Fruit fly (Drosophila melanogaster) whole organism, prepupa: ENCODE measurements around the gene CG17493.

ENCODE experiments used
- Blimp-1 ChIP-seq: fragments of 200-800 bp; sonication (Bioruptor generic); optimal IDR thresholded peaks from 3 replicates; lab custom pipeline; 2017; ENCODE audit warnings: missing biosample characterization, missing genetic modification characterization, mild to moderate bottlenecking, moderate library complexity, missing genetic modification reagents
- CG10631 ChIP-seq: fragments of 200-800 bp; sonication (Bioruptor generic); optimal IDR thresholded peaks from 2 replicates; lab custom pipeline; 2016; ENCODE audit warnings: missing biosample characterization, missing genetic modification characterization
- CG10669 ChIP-seq: fragments of 200-800 bp; sonication (Bioruptor generic); optimal IDR thresholded peaks from 3 replicates; lab custom pipeline; 2018; ENCODE audit warnings: missing biosample characterization, mild to moderate bottlenecking, missing genetic modification characterization, moderate library complexity
- CG11294 ChIP-seq: fragments of 200-800 bp; sonication (Bioruptor generic); IDR thresholded peaks from 2 replicates; pipeline ENCODE4 v1.3.6; 2022; ENCODE audit warnings: missing biosample characterization, missing genetic modification characterization
- CG11762 ChIP-seq: fragments of 200-800 bp; sonication (Bioruptor generic); optimal IDR thresholded peaks from 3 replicates; lab custom pipeline; 2016; ENCODE audit warnings: missing biosample characterization, missing genetic modification characterization; ENCODE audit not compliant: insufficient read depth
- CG11902 ChIP-seq: fragments of 200-800 bp; sonication (Bioruptor generic); optimal IDR thresholded peaks from 3 replicates; lab custom pipeline; 2016; ENCODE audit warnings: missing biosample characterization, missing genetic modification characterization
- CG15336 ChIP-seq: fragments of 200-800 bp; sonication (Bioruptor generic); IDR thresholded peaks from 2 replicates; pipeline ENCODE4 v1.3.6; 2022; ENCODE audit warnings: missing biosample characterization, missing genetic modification characterization
- CG1621 ChIP-seq: fragments of 200-800 bp; sonication (Bioruptor generic); optimal IDR thresholded peaks from 3 replicates; lab custom pipeline; 2018; ENCODE audit warnings: missing biosample characterization, mild to moderate bottlenecking, missing genetic modification characterization
- CG16779 ChIP-seq: fragments of 200-800 bp; sonication (Bioruptor generic); optimal IDR thresholded peaks from 3 replicates; lab custom pipeline; 2017; ENCODE audit warnings: missing biosample characterization, mild to moderate bottlenecking, missing genetic modification characterization
- CG3032 ChIP-seq: fragments of 200-800 bp; optimal IDR thresholded peaks from 2 replicates; lab custom pipeline; 2019; ENCODE audit warnings: missing biosample characterization, mild to moderate bottlenecking, missing genetic modification characterization, moderate library complexity
- CG32006 ChIP-seq: fragments of 200-800 bp; sonication (Bioruptor generic); optimal IDR thresholded peaks from 3 replicates; lab custom pipeline; 2017; ENCODE audit warnings: missing biosample characterization, mild to moderate bottlenecking, missing genetic modification characterization
- CG34406 ChIP-seq: fragments of 200-800 bp; sonication (Bioruptor generic); optimal IDR thresholded peaks from 3 replicates; lab custom pipeline; 2016; ENCODE audit warnings: missing biosample characterization, missing genetic modification characterization
- CG3919 ChIP-seq: fragments of 200-800 bp; sonication (Bioruptor generic); optimal IDR thresholded peaks from 3 replicates; lab custom pipeline; 2016; ENCODE audit warnings: missing biosample characterization, missing genetic modification characterization
- CG4318 ChIP-seq: fragments of 200-800 bp; sonication (Bioruptor generic); optimal IDR thresholded peaks from 3 replicates; lab custom pipeline; 2017; ENCODE audit warnings: missing biosample characterization, mild to moderate bottlenecking, missing genetic modification characterization
- CG6276 ChIP-seq: fragments of 200-800 bp; sonication (Bioruptor generic); optimal IDR thresholded peaks from 2 replicates; lab custom pipeline; 2017; ENCODE audit warnings: missing biosample characterization, mild to moderate bottlenecking, missing genetic modification characterization
- CG6792 ChIP-seq: fragments of 200-800 bp; sonication (Bioruptor generic); optimal IDR thresholded peaks from 3 replicates; lab custom pipeline; 2016; ENCODE audit warnings: missing biosample characterization, missing genetic modification characterization
- CG6808 ChIP-seq: fragments of 200-800 bp; sonication (Bioruptor generic); optimal IDR thresholded peaks from 3 replicates; lab custom pipeline; 2017; ENCODE audit warnings: missing biosample characterization, missing genetic modification characterization, mild to moderate bottlenecking, moderate library complexity, missing genetic modification reagents
- CG6854 ChIP-seq: fragments of 200-800 bp; sonication (Bioruptor generic); optimal IDR thresholded peaks from 2 replicates; lab custom pipeline; 2017; ENCODE audit warnings: missing biosample characterization, mild to moderate bottlenecking, missing genetic modification characterization
- CG7368 ChIP-seq: fragments of 200-800 bp; sonication (Bioruptor generic); optimal IDR thresholded peaks from 3 replicates; lab custom pipeline; 2016; ENCODE audit warnings: missing biosample characterization, missing genetic modification characterization
- CG8119 ChIP-seq: fragments of 200-800 bp; sonication (Bioruptor generic); IDR thresholded peaks from 3 replicates; pipeline ENCODE4 v1.3.6; 2022; ENCODE audit warnings: missing biosample characterization, missing genetic modification characterization
- CG8319 ChIP-seq: fragments of 200-800 bp; sonication (Bioruptor generic); optimal IDR thresholded peaks from 3 replicates; lab custom pipeline; 2016; ENCODE audit warnings: missing biosample characterization, missing genetic modification characterization
- CG8632 ChIP-seq: fragments of 200-800 bp; sonication (Bioruptor generic); optimal IDR thresholded peaks from 3 replicates; lab custom pipeline; 2016; ENCODE audit warnings: missing biosample characterization, missing genetic modification characterization
- CG9139 ChIP-seq: fragments of 200-800 bp; sonication (Bioruptor generic); optimal IDR thresholded peaks from 3 replicates; lab custom pipeline; 2017; ENCODE audit warnings: missing biosample characterization, mild to moderate bottlenecking, missing genetic modification characterization
- Eip75B ChIP-seq: fragments of 200-800 bp; sonication (Bioruptor generic); optimal IDR thresholded peaks from 3 replicates; lab custom pipeline; 2016; ENCODE audit warnings: missing biosample characterization, missing genetic modification characterization
- Eip78C ChIP-seq: fragments of 200-800 bp; sonication (Bioruptor generic); peaks from one replicate; lab custom pipeline; 2016; ENCODE audit warnings: missing biosample characterization, missing genetic modification characterization
- Ets96B ChIP-seq: fragments of 200-800 bp; optimal IDR thresholded peaks from 2 replicates; lab custom pipeline; 2019; ENCODE audit warnings: missing biosample characterization, mild to moderate bottlenecking, missing genetic modification characterization, moderate library complexity
- Hr38 ChIP-seq: sonication (Bioruptor generic); optimal IDR thresholded peaks from 2 replicates; lab custom pipeline; 2016; ENCODE audit warnings: missing biosample characterization, missing genetic modification characterization
- Hr39 ChIP-seq: fragments of 200-800 bp; sonication (Bioruptor generic); optimal IDR thresholded peaks from 2 replicates; lab custom pipeline; 2016; ENCODE audit warnings: missing biosample characterization, missing genetic modification characterization
- Hr4 ChIP-seq: fragments of 200-800 bp; sonication (Bioruptor generic); optimal IDR thresholded peaks from 3 replicates; lab custom pipeline; 2016; ENCODE audit warnings: missing biosample characterization, missing genetic modification characterization
- Lpt ChIP-seq: fragments of 200-800 bp; sonication (Bioruptor generic); optimal IDR thresholded peaks from 3 replicates; lab custom pipeline; 2016; ENCODE audit warnings: missing biosample characterization, missing genetic modification characterization
- Met ChIP-seq: fragments of 200-800 bp; sonication (Bioruptor generic); optimal IDR thresholded peaks from 3 replicates; lab custom pipeline; 2016; ENCODE audit warnings: missing biosample characterization, missing genetic modification characterization
- Sox102F ChIP-seq: fragments of 200-800 bp; sonication (Bioruptor generic); optimal IDR thresholded peaks from 2 replicates; lab custom pipeline; 2016; ENCODE audit warnings: missing biosample characterization, mild to moderate bottlenecking, missing genetic modification characterization
- Sox14 ChIP-seq: fragments of 200-800 bp; sonication (Bioruptor generic); optimal IDR thresholded peaks from 3 replicates; lab custom pipeline; 2016; ENCODE audit warnings: missing biosample characterization, missing genetic modification characterization
- Sox15 ChIP-seq: fragments of 200-800 bp; sonication (Bioruptor generic); optimal IDR thresholded peaks from 3 replicates; lab custom pipeline; 2016; ENCODE audit warnings: missing biosample characterization, missing genetic modification characterization
- achi ChIP-seq: fragments of 200-800 bp; sonication (Bioruptor generic); optimal IDR thresholded peaks from 3 replicates; lab custom pipeline; 2016; ENCODE audit warnings: missing biosample characterization, missing genetic modification characterization
- acj6 ChIP-seq: fragments of 200-800 bp; sonication (Bioruptor generic); optimal IDR thresholded peaks from 3 replicates; lab custom pipeline; 2016; ENCODE audit warnings: missing biosample characterization, missing genetic modification characterization
- cyc ChIP-seq: fragments of 200-800 bp; sonication (Bioruptor generic); optimal IDR thresholded peaks from 3 replicates; lab custom pipeline; 2016; ENCODE audit warnings: missing biosample characterization, missing genetic modification characterization
- dac ChIP-seq: fragments of 200-800 bp; sonication (Bioruptor generic); optimal IDR thresholded peaks from 2 replicates; lab custom pipeline; 2017; ENCODE audit warnings: missing biosample characterization, mild to moderate bottlenecking, missing genetic modification characterization
- eg ChIP-seq: fragments of 200-800 bp; sonication (Bioruptor generic); IDR thresholded peaks from 3 replicates; pipeline ENCODE4 v1.3.6; 2022; ENCODE audit warnings: missing biosample characterization, missing genetic modification characterization
- esn ChIP-seq: fragments of 200-800 bp; sonication (Bioruptor generic); optimal IDR thresholded peaks from 2 replicates; lab custom pipeline; 2016; ENCODE audit warnings: missing biosample characterization, mild to moderate bottlenecking, missing genetic modification characterization, moderate library complexity
- fd85E ChIP-seq: fragments of 200-800 bp; sonication (Bioruptor generic); optimal IDR thresholded peaks from 3 replicates; lab custom pipeline; 2016; ENCODE audit warnings: missing biosample characterization, missing genetic modification characterization
- fkh ChIP-seq: fragments of 200-800 bp; sonication (Bioruptor generic); optimal IDR thresholded peaks from 3 replicates; lab custom pipeline; 2017; ENCODE audit warnings: missing biosample characterization, mild to moderate bottlenecking, missing genetic modification characterization, moderate library complexity
- lz ChIP-seq: fragments of 200-800 bp; sonication (Bioruptor generic); optimal IDR thresholded peaks from 3 replicates; lab custom pipeline; 2016; ENCODE audit warnings: missing biosample characterization, missing genetic modification characterization
- net ChIP-seq: fragments of 200-800 bp; sonication (Bioruptor generic); optimal IDR thresholded peaks from 3 replicates; lab custom pipeline; 2016; ENCODE audit warnings: missing biosample characterization, missing genetic modification characterization
- pdm3 ChIP-seq: fragments of 200-800 bp; sonication (Bioruptor generic); optimal IDR thresholded peaks from 3 replicates; lab custom pipeline; 2016; ENCODE audit warnings: missing biosample characterization, missing genetic modification characterization
- spab ChIP-seq: fragments of 200-800 bp; sonication (Bioruptor generic); optimal IDR thresholded peaks from 2 replicates; lab custom pipeline; 2017; ENCODE audit warnings: missing biosample characterization, mild to moderate bottlenecking, missing genetic modification characterization, missing genetic modification reagents
- ss ChIP-seq, 2 experiments: fragments of 200-800 bp; sonication (Bioruptor generic); optimal IDR thresholded peaks; 2 replicates in 1 of 2; 3 replicates in 1 of 2; lab custom pipeline; 2017 to 2018; ENCODE audit warnings: mild to moderate bottlenecking in 2 of 2, missing biosample characterization in 2 of 2, missing genetic modification characterization in 2 of 2, moderate library complexity in 1 of 2
- svp ChIP-seq: fragments of 200-800 bp; sonication (Bioruptor generic); peaks from one replicate; lab custom pipeline; 2016; ENCODE audit warnings: missing biosample characterization, missing genetic modification characterization
- topi ChIP-seq: fragments of 200-800 bp; sonication (Bioruptor generic); optimal IDR thresholded peaks from 3 replicates; lab custom pipeline; 2016; ENCODE audit warnings: missing biosample characterization, missing genetic modification characterization
- vri ChIP-seq: fragments of 200-800 bp; sonication (Bioruptor generic); optimal IDR thresholded peaks from 3 replicates; lab custom pipeline; 2016; ENCODE audit warnings: missing biosample characterization, mild to moderate bottlenecking, missing genetic modification characterization

The CG17493 gene

dm6 chr2L:22550040-22550439 is at the start of gene CG17493:
TSS of gene CG17493 (plus strand) at chr2L:22550064.
- no peak for TF ChIP-seq CG9139 (GFP tag; lab: Kevin White, UChicago)
- peak; percentile 44 for TF ChIP-seq svp (GFP tag; lab: Kevin White, UChicago)

- TF ChIP-seq cyc (GFP tag; lab: Kevin White, UChicago), result peak; percentile 1
- TF ChIP-seq acj6, result no peak
- TF ChIP-seq svp (GFP tag; lab: Kevin White, UChicago), result peak; percentile 64
- no peak for TF ChIP-seq fkh
- no peak for TF ChIP-seq CG8319
- peak; percentile 2 for TF ChIP-seq CG8632 (GFP tag; lab: Kevin White, UChicago)
- peak; percentile 35 for TF ChIP-seq CG1621 (tag; lab: Kevin White, UChicago)
- TF ChIP-seq Met (GFP tag; lab: Kevin White, UChicago), result peak; percentile 26
- TF ChIP-seq Sox102F (GFP tag; lab: Kevin White, UChicago), result peak; percentile 30
- no peak for TF ChIP-seq esn
- peak; percentile 7 for TF ChIP-seq lz
- no peak for TF ChIP-seq CG32006
- TF ChIP-seq CG6792, result no peak
- no peak for TF ChIP-seq Sox15 (GFP tag; lab: Kevin White, UChicago)
- TF ChIP-seq CG34406 (GFP tag; lab: Kevin White, UChicago), result no peak
- TF ChIP-seq vri (GFP tag; lab: Kevin White, UChicago), result no peak
- TF ChIP-seq Hr4 (GFP tag; lab: Kevin White, UChicago), result no peak
- TF ChIP-seq CG10631 (GFP tag; lab: Kevin White, UChicago), result no peak
- TF ChIP-seq Eip78C (GFP tag; lab: Kevin White, UChicago), result no peak
- no peak for TF ChIP-seq CG6854 (GFP tag; lab: Kevin White, UChicago)
- TF ChIP-seq fd85E (GFP tag; lab: Kevin White, UChicago), result no peak
- no peak for TF ChIP-seq CG7368
- no peak for TF ChIP-seq CG11762 (GFP tag; lab: Kevin White, UChicago)
- TF ChIP-seq CG11902, result no peak
- no peak; the same call in 2 of the 3 replicates for TF ChIP-seq eg
- no peak for TF ChIP-seq CG8119 (GFP tag; lab: Robert Waterston, UW)
- TF ChIP-seq pdm3 (GFP tag; lab: Kevin White, UChicago), result peak; percentile 23
- TF ChIP-seq net (GFP tag; lab: Kevin White, UChicago), result no peak
- peak; percentile 3 for TF ChIP-seq achi (GFP tag; lab: Kevin White, UChicago)
- no peak for TF ChIP-seq CG6276
- TF ChIP-seq Hr38, result no peak
- no peak for TF ChIP-seq CG3919 (GFP tag; lab: Kevin White, UChicago)
- TF ChIP-seq CG6808 (GFP tag; lab: Kevin White, UChicago), result no peak
- TF ChIP-seq Lpt (GFP tag; lab: Kevin White, UChicago), result no peak
- TF ChIP-seq spab (GFP tag; lab: Kevin White, UChicago), result no peak
- peak; percentile 26 for TF ChIP-seq CG3032 (tag; lab: Kevin White, UChicago)
- TF ChIP-seq Sox14, result peak; percentile 41
- peak; percentile 1 to 24 for TF ChIP-seq ss (GFP tag; optimal IDR thresholded peaks at IDR 0.05; lab: Kevin White, UChicago)
- peak; percentile 40 for TF ChIP-seq topi (GFP tag; lab: Kevin White, UChicago)
- no peak for TF ChIP-seq dac (GFP tag; lab: Kevin White, UChicago)
- no peak for TF ChIP-seq CG16779
- TF ChIP-seq Blimp-1 (GFP tag; lab: Kevin White, UChicago), result no peak
- no peak for TF ChIP-seq CG10669
- no peak for TF ChIP-seq CG15336 (GFP tag; lab: Robert Waterston, UW)
- peak; percentile 50 for TF ChIP-seq Hr39
- no peak for TF ChIP-seq CG11294 (GFP tag; lab: Robert Waterston, UW)
- TF ChIP-seq Eip75B, result no peak
- no peak for TF ChIP-seq Ets96B (tag; lab: Kevin White, UChicago)
- no peak for TF ChIP-seq CG4318 (GFP tag; lab: Kevin White, UChicago)
Observed at dm6 chr2L:22536488-22537041, 13.3 kb upstream of the CG17493 start, which contains the start of gene RpL5. TSS of gene RpL5 (minus strand) at chr2L:22536884.
